Worm (Caenorhabditis elegans) whole organism, young adult: ENCODE measurements around the gene F28D1.6.

Experiments used
- C17E4.6 ChIP-seq: fragments of 200-800 bp; sonication (Bioruptor generic); IDR thresholded peaks from 2 replicates; pipeline ENCODE4 v1.3.6; 2022; ENCODE audit warnings: missing genetic modification reagents, missing genetic modification characterization, missing compliant biosample characterization
- F10E7.11 ChIP-seq: sonication (generic microtip); optimal IDR thresholded peaks from 2 replicates; lab custom pipeline; 2017; ENCODE audit warnings: mild to moderate bottlenecking, missing genetic modification characterization, moderate library complexity, missing compliant biosample characterization
- F22D6.2 ChIP-seq: sonication (generic microtip); optimal IDR thresholded peaks from 2 replicates; lab custom pipeline; 2016; ENCODE audit warnings: mild to moderate bottlenecking, missing genetic modification characterization, missing compliant biosample characterization
- F37B4.10 ChIP-seq: fragments of 200-800 bp; sonication (Bioruptor generic); IDR thresholded peaks from 2 replicates; pipeline ENCODE4 v1.3.6; 2022; ENCODE audit warnings: missing genetic modification characterization, missing compliant biosample characterization
- F57C9.4 ChIP-seq: sonication (generic microtip); optimal IDR thresholded peaks from 2 replicates; lab custom pipeline; 2017; ENCODE audit warnings: mild to moderate bottlenecking, missing genetic modification characterization, missing compliant biosample characterization
- T26A5.8 ChIP-seq: sonication (generic microtip); optimal IDR thresholded peaks from 2 replicates; lab custom pipeline; 2016; ENCODE audit warnings: missing genetic modification characterization, missing compliant biosample characterization
- Y56A3A.18 ChIP-seq: fragments of 200-800 bp; sonication (Bioruptor generic); IDR thresholded peaks from 2 replicates; pipeline ENCODE4 v1.3.6; 2022; ENCODE audit warnings: missing genetic modification reagents, missing genetic modification characterization, missing compliant biosample characterization
- Y67H2A.10 ChIP-seq: fragments of 200-800 bp; sonication (Bioruptor generic); conservative IDR thresholded peaks from 2 replicates; pipeline ENCODE4 v1.3.6; 2022; ENCODE audit warnings: missing genetic modification reagents, missing genetic modification characterization, missing compliant biosample characterization
- Y95B8A.8 ChIP-seq: fragments of 200-800 bp; sonication (Bioruptor generic); IDR thresholded peaks from 2 replicates; pipeline ENCODE4 v1.3.6; 2022; ENCODE audit warnings: missing genetic modification reagents, missing genetic modification characterization, missing compliant biosample characterization
- ZK185.1 ChIP-seq: sonication (generic microtip); optimal IDR thresholded peaks from 2 replicates; lab custom pipeline; 2016; ENCODE audit warnings: mild to moderate bottlenecking, missing genetic modification characterization, missing compliant biosample characterization; ENCODE audit not compliant: poor library complexity, severe bottlenecking
- attf-3 ChIP-seq: fragments of 200-800 bp; sonication (Bioruptor generic); conservative IDR thresholded peaks from 2 replicates; pipeline ENCODE4 v1.3.6; 2022; ENCODE audit warnings: missing genetic modification reagents, missing genetic modification characterization, missing compliant biosample characterization
- bed-2 ChIP-seq: fragments of 200-800 bp; sonication (Bioruptor generic); IDR thresholded peaks from 2 replicates; pipeline ENCODE4 v1.3.6; 2022; ENCODE audit warnings: missing genetic modification reagents, missing genetic modification characterization, missing compliant biosample characterization
- ccch-3 ChIP-seq: fragments of 200-800 bp; sonication (Bioruptor generic); optimal IDR thresholded peaks from 2 replicates; lab custom pipeline; 2018; ENCODE audit warnings: mild to moderate bottlenecking, missing genetic modification characterization, missing compliant biosample characterization
- cebp-1 ChIP-seq, 2 experiments: fragments of 200-800 bp in 1 of 2; sonication (Bioruptor generic) in 1 of 2; sonication (generic microtip) in 1 of 2; IDR thresholded peaks in 1 of 2; optimal IDR thresholded peaks in 1 of 2; 2 replicates each; pipeline versions ENCODE4 v1.3.6 to Lab custom; 2017 to 2022; ENCODE audit warnings: missing compliant biosample characterization in 2 of 2, missing genetic modification characterization in 2 of 2, mild to moderate bottlenecking in 1 of 2, missing genetic modification reagents in 1 of 2, moderate library complexity in 1 of 2
- ceh-58 ChIP-seq: fragments of 200-800 bp; sonication (Bioruptor generic); IDR thresholded peaks from 2 replicates; pipeline ENCODE4 v1.3.6; 2022; ENCODE audit warnings: missing genetic modification characterization, missing compliant biosample characterization
- ceh-91 ChIP-seq: fragments of 200-800 bp; sonication (Bioruptor generic); IDR thresholded peaks from 2 replicates; pipeline ENCODE4 v1.3.6; 2022; ENCODE audit warnings: missing genetic modification reagents, missing genetic modification characterization, missing compliant biosample characterization
- dox-1 ChIP-seq: fragments of 200-800 bp; sonication (Bioruptor generic); IDR thresholded peaks from 2 replicates; pipeline ENCODE4 v1.3.6; 2022; ENCODE audit warnings: missing genetic modification reagents, missing genetic modification characterization, missing compliant biosample characterization
- dpl-1 ChIP-seq: fragments of 150-350 bp; optimal IDR thresholded peaks from 2 replicates; lab custom pipeline; 2014; ENCODE audit warnings: missing biosample characterization, missing genetic modification reagents, missing genetic modification characterization
- ets-4 ChIP-seq: fragments of 200-800 bp; sonication (Bioruptor generic); optimal IDR thresholded peaks from 2 replicates; lab custom pipeline; 2018; ENCODE audit warnings: mild to moderate bottlenecking, missing genetic modification characterization, missing compliant biosample characterization
- gei-17 ChIP-seq: fragments of 200-800 bp; sonication (Bioruptor generic); optimal IDR thresholded peaks from 2 replicates; lab custom pipeline; 2018; ENCODE audit warnings: mild to moderate bottlenecking, missing genetic modification characterization, missing compliant biosample characterization
- hlh-26 ChIP-seq: fragments of 200-800 bp; sonication (Bioruptor generic); conservative IDR thresholded peaks from 2 replicates; pipeline ENCODE4 v1.3.6; 2022; ENCODE audit warnings: missing genetic modification reagents, missing genetic modification characterization, missing compliant biosample characterization
- let-526 ChIP-seq: fragments of 200-800 bp; sonication (Bioruptor generic); IDR thresholded peaks from 2 replicates; pipeline ENCODE4 v1.3.6; 2022; ENCODE audit warnings: missing genetic modification reagents, missing genetic modification characterization, missing compliant biosample characterization
- let-607 ChIP-seq, 2 experiments: fragments of 200-800 bp in 1 of 2; sonication (Bioruptor generic) in 1 of 2; sonication (generic microtip) in 1 of 2; optimal IDR thresholded peaks; 2 replicates each; lab custom pipeline; 2016 to 2018; ENCODE audit warnings: mild to moderate bottlenecking in 2 of 2, missing compliant biosample characterization in 2 of 2, missing genetic modification characterization in 2 of 2, moderate library complexity in 2 of 2, missing genotype in 1 of 2
- lin-26 ChIP-seq: fragments of 200-800 bp; sonication (Bioruptor generic); IDR thresholded peaks from 2 replicates; pipeline ENCODE4 v1.3.6; 2022; ENCODE audit warnings: missing genetic modification reagents, missing genetic modification characterization, missing compliant biosample characterization
- lin-40 ChIP-seq: sonication (generic microtip); optimal IDR thresholded peaks from 2 replicates; lab custom pipeline; 2016; ENCODE audit warnings: missing genetic modification characterization, mild to moderate bottlenecking, missing compliant biosample characterization, missing genotype, missing genetic modification reagents
- lin-54 ChIP-seq: fragments of 200-800 bp; sonication (Bioruptor generic); optimal IDR thresholded peaks from 2 replicates; lab custom pipeline; 2018; ENCODE audit warnings: mild to moderate bottlenecking, missing genetic modification characterization, missing compliant biosample characterization
- lsl-1 ChIP-seq: fragments of 200-800 bp; sonication (Bioruptor generic); optimal IDR thresholded peaks from 2 replicates; lab custom pipeline; 2018; ENCODE audit warnings: mild to moderate bottlenecking, missing genetic modification characterization, moderate library complexity, missing compliant biosample characterization
- madf-3 ChIP-seq: fragments of 200-800 bp; sonication (Bioruptor generic); IDR thresholded peaks from 2 replicates; pipeline ENCODE4 v1.3.6; 2022; ENCODE audit warnings: missing genetic modification reagents, missing genetic modification characterization, missing compliant biosample characterization
- nfyb-1 ChIP-seq: fragments of 200-800 bp; sonication (Bioruptor generic); IDR thresholded peaks from 2 replicates; pipeline ENCODE4 v1.3.6; 2022; ENCODE audit warnings: missing genetic modification reagents, missing genetic modification characterization, missing compliant biosample characterization
- nhr-120 ChIP-seq: fragments of 200-800 bp; sonication (Bioruptor generic); IDR thresholded peaks from 2 replicates; pipeline ENCODE4 v1.3.6; 2022; ENCODE audit warnings: missing genetic modification characterization, missing compliant biosample characterization
- pbrm-1 ChIP-seq: fragments of 200-800 bp; sonication (Bioruptor generic); IDR thresholded peaks from 2 replicates; pipeline ENCODE4 v1.3.6; 2022; ENCODE audit warnings: missing genetic modification reagents, missing genetic modification characterization, missing compliant biosample characterization
- repo-1 ChIP-seq: sonication (generic microtip); optimal IDR thresholded peaks from 2 replicates; lab custom pipeline; 2017; ENCODE audit warnings: mild to moderate bottlenecking, missing genetic modification characterization, missing compliant biosample characterization
- rpc-1 ChIP-seq, 2 experiments: fragments of 150-350 bp in 1 of 2; sonication (generic microtip) in 1 of 2; optimal IDR thresholded peaks; 2 replicates each; lab custom pipeline; 2014 to 2018; ENCODE audit warnings: missing biosample characterization in 1 of 2, missing genetic modification characterization in 1 of 2, missing genetic modification reagents in 1 of 2, missing genotype in 1 of 2
- sdz-38 ChIP-seq: sonication (generic microtip); optimal IDR thresholded peaks from 2 replicates; lab custom pipeline; 2016; ENCODE audit warnings: missing genotype, missing genetic modification characterization, missing compliant biosample characterization
- snpc-1.1 ChIP-seq: sonication (generic microtip); optimal IDR thresholded peaks from 2 replicates; lab custom pipeline; 2017; ENCODE audit warnings: missing genetic modification characterization, mild to moderate bottlenecking, missing compliant biosample characterization, antibody characterized with exemption, moderate library complexity, missing genotype, missing genetic modification reagents; ENCODE audit not compliant: insufficient read depth
- somi-1 ChIP-seq: fragments of 200-800 bp; sonication (Bioruptor generic); optimal IDR thresholded peaks from 2 replicates; lab custom pipeline; 2018; ENCODE audit warnings: mild to moderate bottlenecking, missing genetic modification characterization, missing compliant biosample characterization
- sptf-2 ChIP-seq: fragments of 200-800 bp; sonication (Bioruptor generic); optimal IDR thresholded peaks from 2 replicates; lab custom pipeline; 2018; ENCODE audit warnings: mild to moderate bottlenecking, missing genetic modification characterization, missing compliant biosample characterization
- unc-62 ChIP-seq: fragments of 150-350 bp; optimal IDR thresholded peaks from 2 replicates; lab custom pipeline; 2014; ENCODE audit warnings: missing biosample characterization, missing genetic modification reagents, missing genetic modification characterization
- xnd-1 ChIP-seq: sonication (generic microtip); optimal IDR thresholded peaks from 2 replicates; lab custom pipeline; 2016; ENCODE audit warnings: missing genotype, missing genetic modification reagents, missing genetic modification characterization, missing compliant biosample characterization
- zfh-2 ChIP-seq: fragments of 200-800 bp; sonication (Bioruptor generic); conservative IDR thresholded peaks from 2 replicates; pipeline ENCODE4 v1.3.6; 2022; ENCODE audit warnings: missing genetic modification reagents, missing genetic modification characterization, missing compliant biosample characterization
- ztf-18 ChIP-seq: sonication (generic microtip); optimal IDR thresholded peaks from 2 replicates; lab custom pipeline; 2016; ENCODE audit warnings: missing genotype, mild to moderate bottlenecking, missing genetic modification characterization, missing compliant biosample characterization
- ztf-22 ChIP-seq: fragments of 200-800 bp; sonication (Bioruptor generic); optimal IDR thresholded peaks from 2 replicates; lab custom pipeline; 2018; ENCODE audit warnings: mild to moderate bottlenecking, missing genetic modification characterization, moderate library complexity, missing compliant biosample characterization
- ztf-26 ChIP-seq: sonication (generic microtip); optimal IDR thresholded peaks from 2 replicates; lab custom pipeline; 2017; ENCODE audit warnings: missing genetic modification characterization, missing compliant biosample characterization

F28D1.6 gene

ce11 chrIV:12417536-12418195, 32.7 kb upstream of the F28D1.6 start, which contains the start of gene F08G5.3 (continued):
- no peak for TF ChIP-seq sptf-2 (GFP tag; lab: Kevin White, UChicago)
- no peak for TF ChIP-seq gei-17 (GFP tag; lab: Kevin White, UChicago)
- TF ChIP-seq pbrm-1 (GFP tag; lab: Robert Waterston, UW): peak; percentile 77
- TF ChIP-seq madf-3 (GFP tag; lab: Robert Waterston, UW): 0 out of 2 replicates have a peak, but pooled peaks have one; percentile 47
- TF ChIP-seq repo-1 (tag; lab: Kevin White, UChicago): peak; percentile 24
- TF ChIP-seq lsl-1 (GFP tag; lab: Kevin White, UChicago): peak; percentile 43
- peak in 1 of 2 experiments; percentile 29 for TF ChIP-seq let-607 (tag; optimal IDR thresholded peaks at IDR 0.05; lab: Kevin White, UChicago)
- peak; percentile 9 for TF ChIP-seq dpl-1 (GFP tag; lab: Kevin White, UChicago)
- TF ChIP-seq F10E7.11 (tag; lab: Kevin White, UChicago): no peak
- peak; percentile 95 for TF ChIP-seq rpc-1 (optimal IDR thresholded peaks at IDR 0.05; lab: Kevin White, UChicago)
- TF ChIP-seq rpc-1 (tag; optimal IDR thresholded peaks at IDR 0.05; lab: Kevin White, UChicago): peak; percentile 95
- no peak for TF ChIP-seq xnd-1 (tag; lab: Kevin White, UChicago)
- TF ChIP-seq Y56A3A.18 (GFP tag; lab: Robert Waterston, UW): 0 out of 2 replicates have a peak, but pooled peaks have one; percentile 62
- TF ChIP-seq lin-40 (tag; lab: Kevin White, UChicago): peak; percentile 58
- peak; percentile 66 for TF ChIP-seq ztf-18 (tag; lab: Kevin White, UChicago)
- TF ChIP-seq attf-3 (GFP tag; lab: Robert Waterston, UW): peak; percentile 42; the same call in 1 of the 2 replicates
- no peak for TF ChIP-seq Y95B8A.8 (GFP tag; lab: Robert Waterston, UW)
- TF ChIP-seq sdz-38 (tag; lab: Kevin White, UChicago): no peak
- no peak for TF ChIP-seq ets-4
- TF ChIP-seq dox-1 (GFP tag; lab: Robert Waterston, UW): peak; percentile 74
- TF ChIP-seq ZK185.1 (tag; lab: Kevin White, UChicago): peak; percentile 63
- TF ChIP-seq ztf-22: no peak
- TF ChIP-seq ceh-91 (GFP tag; lab: Robert Waterston, UW): no peak
- TF ChIP-seq ceh-58 (GFP tag; lab: Robert Waterston, UW): no peak
- TF ChIP-seq F22D6.2: peak; percentile 16
- TF ChIP-seq unc-62 (GFP tag; lab: Kevin White, UChicago): no peak
- TF ChIP-seq cebp-1 (GFP tag; IDR thresholded peaks at IDR 0.05; lab: Robert Waterston, UW): peak; percentile 70
- TF ChIP-seq cebp-1 (tag; optimal IDR thresholded peaks at IDR 0.05; lab: Kevin White, UChicago): peak; percentile 85
- peak; percentile 45 for TF ChIP-seq T26A5.8 (tag; lab: Kevin White, UChicago)
- TF ChIP-seq snpc-1.1 (tag; lab: Kevin White, UChicago): peak; percentile 78
- 0 out of 2 replicates have a peak, but pooled peaks have one; percentile 59 for TF ChIP-seq F37B4.10 (GFP tag; lab: Robert Waterston, UW)
- TF ChIP-seq C17E4.6 (GFP tag; lab: Robert Waterston, UW): 0 out of 2 replicates have a peak, but pooled peaks have one; percentile 33
- no peak for TF ChIP-seq Y67H2A.10
- no peak for TF ChIP-seq bed-2

- TF ChIP-seq bed-2 (no peak), F57C9.4 (tag; lab: Kevin White, UChicago) (no peak), ztf-26 (tag; lab: Kevin White, UChicago) (peak; percentile 12), lin-54 (GFP tag; lab: Kevin White, UChicago) (peak; percentile 13), somi-1 (no peak), let-526 (GFP tag; lab: Robert Waterston, UW) (0 out of 2 replicates have a peak, but pooled peaks have one; percentile 24), F10E7.11 (tag; lab: Kevin White, UChicago) (no peak), nhr-120 (GFP tag; lab: Robert Waterston, UW) (no peak), ccch-3 (GFP tag; lab: Kevin White, UChicago) (no peak), nfyb-1 (GFP tag; lab: Robert Waterston, UW) (peak; percentile 41; the same call in 1 of the 2 replicates), lin-26 (GFP tag; lab: Robert Waterston, UW) (peak; percentile 77), zfh-2 (GFP tag; lab: Robert Waterston, UW) (no peak), hlh-26 (GFP tag; lab: Robert Waterston, UW) (no peak), dox-1 (GFP tag; lab: Robert Waterston, UW) (peak; percentile 50)
Observed at ce11 chrIV:12416629-12417404, 31.9 kb upstream of the F28D1.6 start.
